Fruit fly (Drosophila melanogaster): ENCODE data around the gene CG46412.
"Not testable (repeated sequence)": the region's sequence is repeated elsewhere in the genome, so short reads cannot be mapped to it uniquely, and the experiment has no call there.

The CG46412 gene

DNA sequence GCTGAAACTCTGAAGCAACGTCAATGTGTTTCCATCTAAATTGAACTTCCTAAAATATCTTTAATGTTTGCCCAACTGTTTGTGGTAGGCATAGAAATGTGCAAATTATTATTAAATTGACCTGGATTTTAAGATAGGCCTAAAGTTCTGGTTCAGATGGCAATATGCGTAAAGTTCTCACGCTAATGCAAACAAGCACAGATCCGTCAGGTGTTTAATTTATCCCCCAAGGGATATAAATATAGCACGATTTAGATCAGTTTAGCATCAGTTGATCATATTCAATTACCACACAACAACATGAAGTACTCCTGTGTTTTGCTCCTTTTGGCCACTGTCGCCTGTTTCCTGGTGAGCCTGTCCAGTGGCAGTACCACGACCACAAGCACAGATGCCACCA is 25.5 kb upstream of the CG46412 start, which contains the start of gene CG7377:
TSS of gene CG7377 (plus strand) at position 301 of the 400 bp plus-strand sequence.
- TF ChIP-seq CG8478, psq, Dll (optimal IDR thresholded peaks at IDR 0.05): not testable (repeated sequence)

DNA sequence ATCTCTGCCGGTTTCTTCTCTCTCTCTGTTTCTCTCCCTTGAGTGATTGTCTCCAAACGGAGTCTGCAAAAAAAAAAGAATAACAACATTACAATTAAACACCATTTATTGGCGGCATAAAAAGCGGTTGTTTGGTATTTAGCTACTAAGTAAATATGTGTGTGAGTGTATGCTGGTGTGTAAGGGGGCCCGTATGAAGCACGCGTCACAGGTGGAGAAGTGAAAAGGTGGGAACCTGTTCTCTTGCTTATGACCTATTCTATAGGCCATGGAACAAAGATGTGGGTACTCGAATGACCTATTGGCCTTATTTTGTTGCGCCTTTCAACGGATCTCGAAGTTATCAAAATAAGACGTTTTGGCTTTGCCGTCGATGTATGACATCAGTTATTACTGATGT is 24.7 kb upstream of the CG46412 start:
- TF ChIP-seq psq (optimal IDR thresholded peaks at IDR 0.05) (no peak), CG8478 (optimal IDR thresholded peaks at IDR 0.05) (no peak), EcR (GFP tag; optimal IDR thresholded peaks at IDR 0.05) (no peak)

DNA sequence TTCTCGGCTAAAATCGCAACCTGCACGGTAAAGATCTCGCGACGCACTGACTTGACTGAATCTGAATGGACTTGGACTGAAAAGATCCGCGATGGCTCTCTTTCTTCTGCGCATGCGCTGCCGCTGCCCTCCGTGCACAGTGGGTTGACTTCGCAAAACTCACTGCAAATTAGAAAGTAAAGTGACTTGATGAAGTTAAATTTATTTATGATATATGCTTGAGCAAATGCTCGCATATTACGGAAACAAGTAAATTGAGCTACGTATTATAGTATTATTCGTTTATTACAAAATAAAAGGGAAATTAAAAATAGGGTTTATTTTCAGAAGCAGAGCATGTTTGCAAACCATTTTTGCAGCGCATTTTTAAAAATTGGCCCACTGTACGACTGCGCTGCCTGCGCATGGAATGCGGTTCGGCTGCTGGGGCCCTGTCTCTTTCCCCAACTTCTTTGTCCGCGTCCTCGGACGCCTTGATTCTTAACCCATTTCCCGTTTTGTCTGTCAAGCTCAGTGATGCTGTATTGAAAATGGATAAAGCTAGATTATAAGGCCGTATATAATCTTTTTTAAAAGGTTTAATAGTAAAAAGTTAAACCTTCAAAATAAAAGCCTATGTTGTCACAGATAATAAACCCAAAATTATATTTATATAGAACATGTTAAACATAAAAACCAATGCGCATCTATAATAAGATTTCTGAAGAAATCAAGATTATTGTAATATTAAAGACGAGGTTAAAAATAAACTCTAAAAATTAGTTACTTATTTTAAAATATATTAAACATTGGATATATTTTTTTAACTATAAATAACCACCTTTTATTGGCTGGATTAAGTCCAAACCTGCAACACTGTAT is 24.1 kb upstream of the CG46412 start, which contains the start of gene rt:
TSS of gene rt (minus strand) at position 51 of the 861 bp plus-strand sequence.
- TF ChIP-seq CG8478 (optimal IDR thresholded peaks at IDR 0.05): no peak
- no peak for TF ChIP-seq Dll (optimal IDR thresholded peaks at IDR 0.05)
- no peak for TF ChIP-seq usp (GFP tag; optimal IDR thresholded peaks at IDR 0.05)

DNA sequence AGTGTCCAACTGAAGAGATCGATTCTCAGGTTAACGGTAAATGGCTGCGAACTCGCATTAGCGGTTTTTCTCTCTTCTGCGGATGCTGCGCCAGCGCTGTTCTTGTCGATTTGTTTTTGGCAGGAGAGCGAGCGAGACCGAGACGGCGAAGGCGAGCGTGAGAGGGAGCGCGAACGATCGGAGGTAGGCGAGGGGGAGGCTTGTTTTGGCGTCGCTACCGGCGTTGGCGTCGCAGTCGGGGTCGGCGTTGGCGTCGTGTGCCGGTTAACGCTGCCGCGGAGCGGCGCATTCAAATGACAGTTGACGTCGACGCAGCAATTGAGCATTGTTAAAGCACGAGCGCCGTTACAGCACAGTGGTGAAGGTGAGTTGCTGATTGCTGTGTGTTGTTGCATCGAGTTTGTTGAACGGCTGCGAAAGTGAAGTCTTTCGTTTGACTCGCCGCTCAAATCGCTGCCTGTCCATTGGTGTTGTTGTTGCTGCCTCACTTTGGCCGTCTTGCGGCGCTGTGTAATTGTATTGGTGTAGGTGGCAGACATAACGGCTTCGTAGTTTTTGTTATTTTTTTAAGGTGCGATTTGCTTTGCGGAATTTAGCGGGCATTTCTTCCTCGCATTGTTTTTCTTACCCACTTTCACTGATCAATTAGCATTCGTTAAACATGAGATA is 23.1 kb upstream of the CG46412 start:
- TF ChIP-seq pan (optimal IDR thresholded peaks at IDR 0.05) (no peak), EcR (GFP tag; optimal IDR thresholded peaks at IDR 0.05) (no peak), usp (GFP tag; optimal IDR thresholded peaks at IDR 0.05) (no peak), CG8478 (optimal IDR thresholded peaks at IDR 0.05) (no peak), Dll (optimal IDR thresholded peaks at IDR 0.05) (peak; percentile 70)

DNA sequence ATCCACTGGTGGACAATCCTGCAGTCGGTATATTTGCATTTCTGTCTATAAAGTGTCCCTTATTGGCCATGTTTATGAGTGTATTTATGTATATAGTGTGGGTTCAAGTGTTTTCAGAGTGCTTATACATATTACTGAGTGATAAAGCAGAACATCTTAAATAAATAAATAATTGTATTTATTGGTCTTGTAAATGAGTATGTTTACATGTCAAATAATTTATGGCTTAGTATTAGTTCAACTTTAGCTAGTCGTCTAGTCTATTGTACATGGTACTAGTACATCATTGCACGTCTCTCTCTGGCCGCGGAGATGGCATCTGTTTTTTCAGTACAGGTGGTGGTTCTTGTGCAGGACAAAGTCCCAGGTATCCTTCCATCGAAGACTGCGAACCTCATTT is 20.1 kb upstream of the CG46412 start, which contains the start of gene CG32086:
TSS of gene CG32086 (minus strand) at position 101 of the 400 bp plus-strand sequence.
- TF ChIP-seq pan (optimal IDR thresholded peaks at IDR 0.05) (no peak), usp (GFP tag; optimal IDR thresholded peaks at IDR 0.05) (no peak), EcR (GFP tag; optimal IDR thresholded peaks at IDR 0.05) (no peak), CG8478 (optimal IDR thresholded peaks at IDR 0.05) (no peak), psq (optimal IDR thresholded peaks at IDR 0.05) (no peak), Dll (optimal IDR thresholded peaks at IDR 0.05) (no peak)

DNA sequence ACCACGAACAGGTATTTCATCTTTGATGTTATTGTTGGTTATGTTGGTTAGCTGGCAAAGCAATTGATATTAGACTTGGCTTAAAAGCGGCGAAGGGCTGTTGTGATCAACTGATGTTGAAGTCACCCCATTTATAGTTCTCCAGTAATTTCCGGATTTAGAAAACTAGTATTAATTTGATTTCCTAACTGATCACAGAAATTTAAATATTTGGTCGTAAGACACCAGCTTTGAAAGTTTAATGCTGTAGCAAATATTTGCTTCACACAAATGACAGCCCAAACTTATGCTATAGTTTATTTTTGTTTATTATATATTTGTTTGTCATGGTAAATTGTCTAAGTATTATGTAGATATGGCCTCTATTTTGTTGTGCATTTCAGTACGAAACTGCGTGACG is 18.2 kb upstream of the CG46412 start, which contains the start of gene CG33269:
TSS of gene CG33269 (minus strand) at position 101 of the 400 bp plus-strand sequence.
- no peak for TF ChIP-seq psq (optimal IDR thresholded peaks at IDR 0.05)
- TF ChIP-seq pan (optimal IDR thresholded peaks at IDR 0.05): no peak
- TF ChIP-seq Dll (optimal IDR thresholded peaks at IDR 0.05): no peak
- no peak for TF ChIP-seq EcR (GFP tag; optimal IDR thresholded peaks at IDR 0.05)
- TF ChIP-seq usp (GFP tag; optimal IDR thresholded peaks at IDR 0.05): no peak

DNA sequence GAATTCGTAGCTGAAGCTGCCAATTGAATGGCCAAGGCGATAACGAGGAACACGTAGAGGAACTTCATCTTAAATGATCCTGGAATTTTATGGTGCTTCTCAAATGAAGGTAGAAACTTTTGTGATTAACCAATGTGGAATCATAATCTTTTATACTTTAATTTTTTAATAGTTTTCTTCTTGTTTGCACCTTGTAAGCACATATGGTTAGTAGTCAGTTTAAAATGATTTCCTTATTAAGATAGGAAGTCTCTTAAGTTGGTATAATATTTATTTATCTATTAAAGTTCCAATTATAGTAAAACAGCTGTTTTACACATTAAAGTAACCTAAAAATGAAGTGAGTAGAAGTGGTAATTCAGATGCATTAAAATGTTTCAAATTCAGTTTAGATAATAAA is 17.0 kb upstream of the CG46412 start, which contains the start of gene CG43391:
TSS of gene CG43391 (minus strand) at position 101 of the 400 bp plus-strand sequence.
- TF ChIP-seq CG8478 (optimal IDR thresholded peaks at IDR 0.05) (no peak), pan (optimal IDR thresholded peaks at IDR 0.05) (no peak), psq (optimal IDR thresholded peaks at IDR 0.05) (no peak), EcR (GFP tag; optimal IDR thresholded peaks at IDR 0.05) (no peak), Dll (optimal IDR thresholded peaks at IDR 0.05) (no peak), usp (GFP tag; optimal IDR thresholded peaks at IDR 0.05) (no peak)

DNA sequence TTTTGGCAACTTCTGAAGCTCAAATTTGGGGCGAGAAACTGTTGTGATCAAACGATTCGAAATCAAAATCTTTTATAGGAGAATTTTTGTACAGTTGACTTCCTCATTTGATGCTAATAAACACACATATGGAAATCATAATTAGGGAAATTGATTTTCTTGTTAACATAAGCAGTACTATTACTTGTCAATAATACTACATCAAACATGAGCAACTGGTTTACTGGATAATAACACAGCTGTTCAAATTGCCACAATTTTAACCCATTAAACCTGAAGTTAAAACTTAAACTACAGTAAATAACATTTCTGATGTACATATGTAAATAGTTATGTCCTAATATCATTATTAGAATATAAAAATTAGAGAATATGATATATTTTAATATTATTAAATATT is 16.0 kb upstream of the CG46412 start, which contains the start of gene CG43390:
TSS of gene CG43390 (minus strand) at position 32 of the 400 bp plus-strand sequence.
- no peak for TF ChIP-seq EcR (GFP tag; optimal IDR thresholded peaks at IDR 0.05)
- TF ChIP-seq pan (optimal IDR thresholded peaks at IDR 0.05): no peak
- no peak for TF ChIP-seq usp (GFP tag; optimal IDR thresholded peaks at IDR 0.05)
- no peak for TF ChIP-seq Dll (optimal IDR thresholded peaks at IDR 0.05)
- no peak for TF ChIP-seq psq (optimal IDR thresholded peaks at IDR 0.05)
- TF ChIP-seq CG8478 (optimal IDR thresholded peaks at IDR 0.05): no peak

DNA sequence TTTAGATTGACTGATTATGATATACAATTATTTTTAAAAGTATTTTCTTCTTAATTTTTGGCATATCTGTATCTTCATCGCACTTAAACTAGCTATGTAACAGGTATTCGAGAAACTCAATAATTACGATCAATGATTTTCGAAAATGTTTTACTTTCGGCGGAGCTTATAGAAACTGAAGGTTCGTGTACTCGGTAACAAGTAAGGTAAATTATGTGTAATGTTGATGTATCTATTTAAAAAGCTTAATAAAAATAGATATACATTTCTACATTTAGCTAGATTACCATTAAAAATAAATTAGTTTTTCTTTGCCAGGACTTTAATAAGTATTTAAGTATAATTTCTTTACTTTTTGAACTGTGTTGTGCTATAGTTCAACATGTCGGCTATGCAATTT is 15.0 kb upstream of the CG46412 start:
- TF ChIP-seq usp (GFP tag; optimal IDR thresholded peaks at IDR 0.05) (no peak), pan (optimal IDR thresholded peaks at IDR 0.05) (no peak), CG8478 (optimal IDR thresholded peaks at IDR 0.05) (no peak), psq (optimal IDR thresholded peaks at IDR 0.05) (no peak), EcR (GFP tag; optimal IDR thresholded peaks at IDR 0.05) (no peak), Dll (optimal IDR thresholded peaks at IDR 0.05) (no peak)

DNA sequence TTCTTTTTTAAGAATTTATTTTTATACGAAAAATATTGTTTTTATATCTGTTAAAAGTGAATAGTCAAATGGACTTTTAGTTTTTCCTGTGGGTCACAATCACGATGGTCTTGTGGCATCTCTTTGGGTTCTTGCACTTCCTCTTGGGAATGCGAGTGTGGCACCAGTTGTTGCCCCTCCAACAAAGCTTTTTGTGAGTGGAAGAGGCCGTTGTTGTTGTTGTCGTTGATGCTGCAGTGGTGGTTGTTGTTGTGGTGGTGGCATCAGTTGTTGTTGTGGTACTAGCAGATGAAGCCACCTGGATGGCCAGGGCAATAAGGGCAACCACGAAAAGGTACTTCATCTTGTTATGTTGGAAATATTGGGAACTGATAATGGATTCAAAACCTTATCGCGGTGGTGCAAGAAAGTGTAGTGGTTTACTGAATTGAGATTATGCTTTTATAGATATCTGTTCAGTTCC is 14.4 kb upstream of the CG46412 start, which contains the start of gene CG33270:
TSS of gene CG33270 (minus strand) at position 413 of the 463 bp plus-strand sequence.
- TF ChIP-seq Dll (optimal IDR thresholded peaks at IDR 0.05): no peak
- TF ChIP-seq EcR (GFP tag; optimal IDR thresholded peaks at IDR 0.05): no peak

DNA sequence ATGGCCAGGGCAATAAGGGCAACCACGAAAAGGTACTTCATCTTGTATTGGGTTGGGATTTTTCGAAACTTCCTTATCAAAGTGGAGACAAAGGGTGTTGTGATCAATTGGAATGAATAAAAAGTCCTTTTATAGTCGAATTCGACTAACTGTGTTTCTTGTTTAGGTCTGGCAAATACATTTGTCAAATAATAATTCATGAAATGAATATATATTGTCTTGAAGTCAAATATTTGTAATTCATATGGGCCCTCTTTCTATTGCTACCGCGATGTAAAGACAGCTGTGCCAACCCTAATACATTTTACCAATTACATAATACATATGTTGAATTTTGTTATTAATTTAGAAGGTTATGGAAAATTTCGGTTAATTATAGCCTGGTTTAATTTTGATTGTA is 13.5 kb upstream of the CG46412 start, which contains the start of gene CG33271:
TSS of gene CG33271 (minus strand) at position 101 of the 400 bp plus-strand sequence.
- no peak for TF ChIP-seq CG8478 (optimal IDR thresholded peaks at IDR 0.05)
- no peak for TF ChIP-seq psq (optimal IDR thresholded peaks at IDR 0.05)
- no peak for TF ChIP-seq EcR (GFP tag; optimal IDR thresholded peaks at IDR 0.05)
- no peak for TF ChIP-seq pan (optimal IDR thresholded peaks at IDR 0.05)
- no peak for TF ChIP-seq Dll (optimal IDR thresholded peaks at IDR 0.05)
- no peak for TF ChIP-seq usp (GFP tag; optimal IDR thresholded peaks at IDR 0.05)

DNA sequence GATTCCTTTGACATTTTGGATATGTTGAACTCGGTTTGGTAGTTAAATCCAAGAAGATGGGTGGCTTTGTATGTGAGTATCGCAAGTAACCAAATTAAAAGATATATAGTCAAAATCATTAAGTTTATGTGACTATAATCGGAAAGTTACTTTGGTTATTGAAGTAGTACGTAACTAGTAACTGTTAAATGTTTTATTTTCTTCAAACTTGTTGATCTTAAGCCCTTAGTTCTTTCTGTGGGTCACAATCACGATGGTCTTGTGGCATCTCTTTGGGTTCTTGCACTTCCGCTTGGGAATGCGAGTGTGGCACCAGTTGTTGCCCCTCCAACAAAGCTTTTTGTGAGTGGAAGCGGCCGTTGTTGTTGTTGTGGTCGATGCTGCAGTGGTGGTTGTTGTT is 13.1 kb upstream of the CG46412 start, which contains the start of gene CG33489:
TSS of gene CG33489 (minus strand) at position 101 of the 400 bp plus-strand sequence.
- not testable (repeated sequence) for TF ChIP-seq pan (optimal IDR thresholded peaks at IDR 0.05); usp (GFP tag; optimal IDR thresholded peaks at IDR 0.05); CG8478 (optimal IDR thresholded peaks at IDR 0.05)

All from whole organism.